Worm (Caenorhabditis elegans) whole organism, midembryonic: ENCODE data around the gene Y50E8A.22.
"Not testable (repeated sequence)": the region's sequence is repeated elsewhere in the genome, so short reads cannot be mapped to it uniquely, and the experiment has no call there.

Source experiments
- T22C8.4 ChIP-seq: fragments of 200-800 bp; sonication (Bioruptor generic); IDR thresholded peaks from 2 replicates; pipeline ENCODE4 v1.3.6; 2022; ENCODE audit warnings: missing genetic modification characterization, missing compliant biosample characterization
- cog-1 ChIP-seq: sonication (generic microtip); optimal IDR thresholded peaks from 2 replicates; lab custom pipeline; 2016; ENCODE audit warnings: missing genetic modification characterization, missing compliant biosample characterization
- flt-1 ChIP-seq: fragments of 200-800 bp; sonication (Bioruptor generic); IDR thresholded peaks from 2 replicates; pipeline ENCODE4 v1.3.6; 2022; ENCODE audit warnings: missing genetic modification characterization, missing compliant biosample characterization
- klf-2 ChIP-seq: fragments of 200-800 bp; sonication (Bioruptor generic); conservative IDR thresholded peaks from 2 replicates; pipeline ENCODE4 v1.3.6; 2022; ENCODE audit warnings: missing genetic modification reagents, missing genetic modification characterization, missing compliant biosample characterization
- med-1 ChIP-seq: sonication (generic microtip); optimal IDR thresholded peaks from 2 replicates; lab custom pipeline; 2017; ENCODE audit warnings: missing genetic modification characterization, mild to moderate bottlenecking, missing compliant biosample characterization, antibody characterized with exemption, missing genetic modification reagents; ENCODE audit not compliant: insufficient read depth
- ref-1 ChIP-seq: fragments of 200-800 bp; sonication (Bioruptor generic); conservative IDR thresholded peaks from 2 replicates; pipeline ENCODE4 v1.3.6; 2022; ENCODE audit warnings: missing genetic modification reagents, missing genetic modification characterization, missing compliant biosample characterization
- tab-1 ChIP-seq: fragments of 200-800 bp; sonication (Bioruptor generic); IDR thresholded peaks from 2 replicates; pipeline ENCODE4 v1.3.6; 2022; ENCODE audit warnings: missing genetic modification characterization, missing compliant biosample characterization
- ztf-23 ChIP-seq: fragments of 200-800 bp; sonication (Bioruptor generic); IDR thresholded peaks from 2 replicates; pipeline ENCODE4 v1.3.6; 2022; ENCODE audit warnings: missing genetic modification reagents, missing genetic modification characterization, missing compliant biosample characterization
- ztf-29 ChIP-seq: fragments of 200-800 bp; sonication (Bioruptor generic); IDR thresholded peaks from 2 replicates; pipeline ENCODE4 v1.3.6; 2022; ENCODE audit warnings: missing genetic modification reagents, missing genetic modification characterization, missing compliant biosample characterization

Gene Y50E8A.22

ce11 chrV:14779644-14780043, 30.8 kb upstream of the Y50E8A.22 start, which contains the start of the genes scrm-7 and Y50E8A.10:
TSS of gene scrm-7 (minus strand) at chrV:14779744.
TSS of gene Y50E8A.10 (plus strand) at chrV:14779996.
- TF ChIP-seq ref-1 = no peak
- TF ChIP-seq ztf-23 (GFP tag; lab: Robert Waterston, UW) = no peak
- no peak for TF ChIP-seq flt-1 (GFP tag; lab: Robert Waterston, UW)
- no peak for TF ChIP-seq T22C8.4
- TF ChIP-seq cog-1 (tag; lab: Kevin White, UChicago) = no peak
- no peak for TF ChIP-seq tab-1
- TF ChIP-seq med-1 (GFP tag; lab: Kevin White, UChicago) = no peak
- no peak for TF ChIP-seq klf-2 (GFP tag; lab: Robert Waterston, UW)
- no peak for TF ChIP-seq ztf-29 (GFP tag; lab: Robert Waterston, UW)

- TF ChIP-seq cog-1 (tag; lab: Kevin White, UChicago) (peak; percentile 21), flt-1 (GFP tag; lab: Robert Waterston, UW) (no peak)
These were observed 24.2 kb upstream of the Y50E8A.22 start, which contains the start of gene haf-7 for ce11 chrV:14773048-14773447. TSS of gene haf-7 (plus strand) at chrV:14773258.

- no peak for TF ChIP-seq tab-1
- no peak for TF ChIP-seq flt-1 (GFP tag; lab: Robert Waterston, UW)
- TF ChIP-seq cog-1 (tag; lab: Kevin White, UChicago) = no peak
- no peak for TF ChIP-seq ztf-23 (GFP tag; lab: Robert Waterston, UW)
- TF ChIP-seq T22C8.4 = no peak
- TF ChIP-seq klf-2 (GFP tag; lab: Robert Waterston, UW) = no peak
- no peak for TF ChIP-seq med-1 (GFP tag; lab: Kevin White, UChicago)
- no peak for TF ChIP-seq ztf-29 (GFP tag; lab: Robert Waterston, UW)
- TF ChIP-seq ref-1 = no peak
These were observed 14.7 kb upstream of the Y50E8A.22 start for ce11 chrV:14763582-14763981.

- TF ChIP-seq ztf-23 (GFP tag; lab: Robert Waterston, UW) = no peak
- TF ChIP-seq ztf-29 (GFP tag; lab: Robert Waterston, UW) = no peak
- no peak for TF ChIP-seq T22C8.4
- no peak for TF ChIP-seq med-1 (GFP tag; lab: Kevin White, UChicago)
- no peak for TF ChIP-seq cog-1 (tag; lab: Kevin White, UChicago)
- no peak for TF ChIP-seq tab-1
These were observed 13.7 kb upstream of the Y50E8A.22 start for ce11 chrV:14762563-14762962.

ce11 chrV:14750357-14750756, 1.5 kb upstream of the Y50E8A.22 start, which contains the start of gene nspa-10:
TSS of gene nspa-10 (minus strand) at chrV:14750457.
- TF ChIP-seq flt-1 (GFP tag; lab: Robert Waterston, UW); T22C8.4; klf-2 (GFP tag; lab: Robert Waterston, UW): not testable (repeated sequence)

- TF ChIP-seq T22C8.4 (no peak), med-1 (GFP tag; lab: Kevin White, UChicago) (no peak), ztf-23 (GFP tag; lab: Robert Waterston, UW) (no peak), cog-1 (tag; lab: Kevin White, UChicago) (no peak), tab-1 (no peak)
These were observed 1.9 kb downstream of the Y50E8A.22 start for ce11 chrV:14746975-14747374.

ce11 chrV:14744824-14745223, 4.1 kb downstream of the Y50E8A.22 start:
- no peak for TF ChIP-seq med-1 (GFP tag; lab: Kevin White, UChicago)
- TF ChIP-seq cog-1 (tag; lab: Kevin White, UChicago) = no peak
- TF ChIP-seq tab-1 = peak; percentile 67; the same call in 1 of the 2 replicates
- TF ChIP-seq flt-1 (GFP tag; lab: Robert Waterston, UW) = no peak
- 0 out of 2 replicates have a peak, but pooled peaks have one; percentile 11 for TF ChIP-seq klf-2 (GFP tag; lab: Robert Waterston, UW)
- TF ChIP-seq ztf-29 (GFP tag; lab: Robert Waterston, UW) = no peak

- TF ChIP-seq tab-1 (no peak), flt-1 (GFP tag; lab: Robert Waterston, UW) (no peak), cog-1 (tag; lab: Kevin White, UChicago) (no peak), ref-1 (no peak), klf-2 (GFP tag; lab: Robert Waterston, UW) (no peak), ztf-23 (GFP tag; lab: Robert Waterston, UW) (no peak), ztf-29 (GFP tag; lab: Robert Waterston, UW) (no peak)
These were observed 7.7 kb downstream of the Y50E8A.22 start, which contains the start of gene Y50E8A.6 for ce11 chrV:14741233-14741632. TSS of gene Y50E8A.6 (minus strand) at chrV:14741333.

- no peak for TF ChIP-seq ref-1
- TF ChIP-seq ztf-29 (GFP tag; lab: Robert Waterston, UW) = no peak
- TF ChIP-seq klf-2 (GFP tag; lab: Robert Waterston, UW) = no peak
- TF ChIP-seq tab-1 = no peak
- no peak for TF ChIP-seq med-1 (GFP tag; lab: Kevin White, UChicago)
- TF ChIP-seq cog-1 (tag; lab: Kevin White, UChicago) = no peak
- TF ChIP-seq ztf-23 (GFP tag; lab: Robert Waterston, UW) = no peak
These were observed 12.0 kb downstream of the Y50E8A.22 start, which contains the start of gene Y50E8A.5 for ce11 chrV:14736851-14737250. TSS of gene Y50E8A.5 (minus strand) at chrV:14736951.

ce11 chrV:14734187-14734765, 14.6 kb downstream of the Y50E8A.22 start, which contains the start of gene unc-61:
TSS of gene unc-61 (minus strand) at chrV:14734237.
- TF ChIP-seq med-1 (GFP tag; lab: Kevin White, UChicago) (no peak), ref-1 (no peak), cog-1 (tag; lab: Kevin White, UChicago) (no peak), klf-2 (GFP tag; lab: Robert Waterston, UW) (no peak), flt-1 (GFP tag; lab: Robert Waterston, UW) (no peak), ztf-29 (GFP tag; lab: Robert Waterston, UW) (no peak)
